Worm (Caenorhabditis elegans) whole organism, L1 larva: ENCODE data around the gene arrd-24.

ENCODE experiments used
- ceh-82 ChIP-seq, 3 experiments: fragments of 150-350 bp in 1 of 3; sonication (generic microtip) in 2 of 3; optimal IDR thresholded peaks; 2 replicates each; lab custom pipeline; 2014 to 2017; ENCODE audit warnings: missing biosample characterization in 3 of 3, missing genetic modification characterization in 3 of 3
- fkh-8 ChIP-seq: sonication (generic microtip); optimal IDR thresholded peaks from 2 replicates; lab custom pipeline; 2016; ENCODE audit warnings: mild to moderate bottlenecking, missing genetic modification characterization, missing compliant biosample characterization
- nhr-90 ChIP-seq: sonication (generic microtip); optimal IDR thresholded peaks from 2 replicates; lab custom pipeline; 2016; ENCODE audit warnings: mild to moderate bottlenecking, missing genetic modification characterization, missing compliant biosample characterization; ENCODE audit not compliant: poor library complexity
- unc-98 ChIP-seq: fragments of 200-800 bp; sonication (Bioruptor generic); IDR thresholded peaks from 2 replicates; pipeline ENCODE4 v1.3.6; 2022; ENCODE audit warnings: missing genetic modification characterization, missing compliant biosample characterization

DNA sequence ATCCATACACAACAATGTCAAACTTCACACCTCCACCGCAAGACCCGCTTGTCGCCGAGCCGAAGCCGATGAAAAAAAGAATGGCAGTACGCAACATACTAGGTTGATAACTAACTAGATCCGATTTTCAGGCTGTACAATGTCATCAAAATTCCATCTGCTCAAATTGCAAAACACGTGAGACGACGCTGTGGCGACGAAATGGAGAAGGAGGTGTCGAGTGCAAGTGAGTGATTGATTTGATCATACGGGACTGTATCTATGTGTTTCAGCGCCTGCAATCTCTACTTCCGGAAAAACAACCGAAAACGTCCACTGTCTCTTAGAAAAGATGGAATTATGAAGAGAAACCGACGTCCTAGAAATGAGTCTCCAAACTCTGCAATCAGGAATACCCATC is 40.0 kb downstream of the arrd-24 start:
- TF ChIP-seq unc-98 (GFP tag; lab: Robert Waterston, UW) (no peak), fkh-8 (tag; lab: Kevin White, UChicago) (no peak), ceh-82 (tag; optimal IDR thresholded peaks at IDR 0.05; lab: Kevin White, UChicago) (no peak), nhr-90 (peak; percentile 13)
